Fruit fly (Drosophila melanogaster) whole organism, larva: ENCODE data around the gene Rh4.
A peak's percentile ranks its signal among the peaks of the same experiment; 100 is the strongest.

Source experiments
- noc ChIP-seq: fragments of 200-800 bp; sonication (Bioruptor generic); optimal IDR thresholded peaks from 3 replicates; lab custom pipeline; 2019; ENCODE audit warnings: missing biosample characterization, mild to moderate bottlenecking, missing genetic modification characterization, moderate library complexity

Rh4 gene

dm6 chr3L:16862284-16862683 lies at the start of gene Rh4:
Rh4 (minus strand) TSS chr3L:16862517.
- no peak for TF ChIP-seq noc (tag; lab: Kevin White, UChicago)

DNA sequence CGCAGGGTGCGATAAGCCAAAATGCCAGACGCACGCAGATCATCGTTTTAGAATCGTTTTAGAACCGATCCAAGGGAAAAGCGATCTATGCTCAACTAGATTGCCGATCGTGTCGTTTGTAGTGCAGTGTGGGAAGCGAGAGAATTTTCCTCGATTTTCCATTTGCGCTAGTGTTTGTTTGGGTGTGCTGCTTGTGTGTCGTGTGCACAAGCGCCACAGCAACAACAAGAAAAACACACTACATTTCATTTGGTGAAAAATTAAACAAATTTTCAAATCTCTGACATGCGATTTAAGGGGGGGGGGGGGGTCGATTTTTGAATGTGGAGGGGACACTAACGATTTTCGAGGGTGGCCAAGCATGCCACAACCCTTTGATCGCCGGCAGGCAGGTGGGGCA lies 48.1 kb upstream of the Rh4 start:
- TF ChIP-seq noc (tag; lab: Kevin White, UChicago), result no peak

- TF ChIP-seq noc (tag; lab: Kevin White, UChicago), result no peak
Observed at dm6 chr3L:16896408-16896807, 34.1 kb upstream of the Rh4 start.

DNA sequence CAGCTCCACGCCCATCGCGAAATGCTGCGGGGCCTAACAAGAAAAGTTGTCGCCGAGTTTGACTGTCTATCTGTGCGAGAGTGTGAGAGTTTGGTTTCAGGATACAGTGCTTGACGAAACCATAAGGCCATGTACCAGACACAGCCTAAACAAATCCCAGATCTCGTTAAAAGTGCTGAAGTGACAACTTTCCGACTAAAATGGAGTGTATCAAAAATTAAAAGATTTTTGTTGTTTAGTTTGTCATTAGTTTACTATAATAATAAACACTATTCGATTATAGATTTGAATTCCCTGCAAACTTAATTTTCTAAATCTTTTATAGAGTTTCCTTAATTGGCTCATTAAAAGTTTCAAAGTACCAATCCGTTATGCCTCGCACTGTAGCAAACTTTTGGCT lies 31.3 kb upstream of the Rh4 start:
- TF ChIP-seq noc (tag; lab: Kevin White, UChicago), result peak; percentile 40

DNA sequence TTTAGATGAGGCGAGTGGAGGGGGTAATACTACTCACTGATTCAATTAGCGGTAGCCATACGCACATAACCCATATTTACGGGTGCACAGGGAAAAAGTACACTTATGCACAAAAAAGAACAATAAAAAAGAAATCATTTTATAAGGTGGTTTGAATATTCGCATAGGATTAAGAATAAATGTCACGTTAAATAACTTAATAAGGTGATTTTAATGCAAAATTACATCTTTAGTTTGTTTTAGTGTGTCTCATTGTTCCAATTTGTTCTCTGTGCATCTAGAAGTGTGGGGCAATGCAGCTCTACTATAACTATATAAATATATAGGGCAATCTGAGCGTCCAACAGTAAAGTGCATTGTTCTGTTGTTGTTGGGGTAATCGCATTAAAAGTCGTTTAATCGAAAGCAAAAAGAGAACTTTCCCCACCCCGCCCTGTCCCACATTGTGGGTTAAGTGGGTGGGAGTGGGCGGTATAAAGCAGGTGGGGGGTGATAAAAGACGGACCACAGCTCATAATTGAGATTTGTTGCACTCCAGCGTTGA lies 30.5 kb upstream of the Rh4 start:
- no peak for TF ChIP-seq noc (tag; lab: Kevin White, UChicago)

DNA sequence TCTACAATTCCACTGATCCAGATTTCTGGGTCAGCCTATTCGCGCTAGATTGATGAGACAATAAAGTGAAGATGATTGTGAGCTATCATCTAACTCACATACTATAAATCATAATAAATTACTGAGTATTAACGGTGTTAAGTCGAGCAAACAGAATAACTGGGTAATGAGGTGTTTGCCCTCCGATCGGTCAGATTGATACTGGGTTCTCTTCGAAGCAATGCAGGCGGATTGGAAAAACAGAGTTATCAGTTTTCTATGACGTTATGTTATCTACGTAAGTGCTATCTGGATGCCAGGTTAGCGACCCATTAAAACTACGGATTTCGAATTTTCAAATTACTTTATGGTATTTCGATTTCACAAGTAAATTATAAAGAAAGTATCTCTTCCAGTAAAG lies 29.6 kb upstream of the Rh4 start:
- no peak for TF ChIP-seq noc (tag; lab: Kevin White, UChicago)

- TF ChIP-seq noc (tag; lab: Kevin White, UChicago), result peak; percentile 23
Observed at dm6 chr3L:16890650-16891336, 28.5 kb upstream of the Rh4 start.

DNA sequence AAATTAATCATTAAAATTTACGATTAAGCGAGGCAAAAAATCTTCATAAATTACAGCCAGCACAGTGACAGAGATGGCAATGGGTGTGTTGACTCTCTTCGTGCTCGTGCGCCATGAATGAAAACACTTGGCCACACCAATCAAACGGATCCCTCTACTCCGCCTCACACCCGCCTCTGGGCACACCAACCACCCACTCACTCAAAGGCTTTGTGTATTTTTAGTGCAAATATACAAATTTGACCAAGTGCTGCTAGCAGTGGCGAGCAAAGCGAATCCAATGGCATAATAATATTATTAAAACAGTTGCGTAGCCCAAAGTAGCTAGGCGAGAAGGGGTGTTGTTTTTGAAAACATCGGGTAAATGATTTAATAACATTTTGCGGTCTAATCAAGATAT lies 27.2 kb upstream of the Rh4 start:
- no peak for TF ChIP-seq noc (tag; lab: Kevin White, UChicago)

DNA sequence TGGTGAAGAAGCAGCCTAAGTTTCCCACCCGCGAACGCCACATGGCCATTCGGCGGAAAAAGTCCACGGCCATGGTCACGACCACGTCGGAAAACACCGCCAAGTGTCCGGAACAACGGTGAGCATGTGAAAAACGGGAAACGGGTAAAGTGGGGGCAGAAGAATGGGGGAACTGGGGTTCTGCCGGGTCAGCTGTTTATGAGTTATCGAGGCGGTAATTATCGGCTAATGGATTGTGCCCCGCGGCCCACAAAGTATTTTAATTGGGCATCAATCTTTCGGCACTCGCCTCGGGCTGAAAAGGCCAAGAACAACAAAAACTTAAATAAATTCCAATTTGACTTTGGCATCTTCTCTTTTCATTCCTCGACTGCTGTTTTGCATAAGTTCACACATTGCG lies 25.0 kb upstream of the Rh4 start:
- no peak for TF ChIP-seq noc (tag; lab: Kevin White, UChicago)

DNA sequence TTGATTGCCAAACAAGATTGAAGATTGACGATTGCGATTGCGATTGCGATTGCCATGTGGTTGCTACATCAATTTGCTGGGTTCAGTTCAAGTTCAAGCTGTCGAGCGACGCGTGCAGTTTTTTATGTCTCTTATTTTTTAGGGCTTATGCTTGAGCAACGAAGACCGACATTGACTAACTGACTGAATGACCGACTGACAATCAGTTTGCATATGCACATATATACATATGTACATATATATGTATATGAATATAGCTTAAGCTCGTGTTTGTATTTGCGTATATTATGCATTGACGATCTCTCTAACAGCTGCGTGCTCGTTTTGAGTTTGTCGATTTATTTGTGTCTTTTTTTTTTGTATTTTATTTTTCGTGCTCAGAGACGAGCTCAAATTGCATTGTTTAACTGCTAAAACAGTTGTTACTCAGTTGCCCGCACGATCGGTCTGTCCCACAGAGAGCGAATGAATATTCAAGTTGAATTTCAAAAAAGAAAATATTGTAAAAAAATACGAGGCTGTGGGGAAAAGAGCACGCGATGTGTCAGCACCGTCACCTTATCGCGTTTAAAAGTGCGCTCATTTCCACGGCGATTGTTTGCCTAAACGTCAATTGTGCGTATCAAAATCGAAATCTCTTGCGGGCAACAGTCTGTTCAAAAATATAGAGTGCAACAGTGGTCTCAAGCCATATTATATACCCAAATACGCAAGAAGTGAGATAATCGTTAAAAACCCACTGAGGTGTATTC lies 24.0 kb upstream of the Rh4 start:
- no peak for TF ChIP-seq noc (tag; lab: Kevin White, UChicago)

DNA sequence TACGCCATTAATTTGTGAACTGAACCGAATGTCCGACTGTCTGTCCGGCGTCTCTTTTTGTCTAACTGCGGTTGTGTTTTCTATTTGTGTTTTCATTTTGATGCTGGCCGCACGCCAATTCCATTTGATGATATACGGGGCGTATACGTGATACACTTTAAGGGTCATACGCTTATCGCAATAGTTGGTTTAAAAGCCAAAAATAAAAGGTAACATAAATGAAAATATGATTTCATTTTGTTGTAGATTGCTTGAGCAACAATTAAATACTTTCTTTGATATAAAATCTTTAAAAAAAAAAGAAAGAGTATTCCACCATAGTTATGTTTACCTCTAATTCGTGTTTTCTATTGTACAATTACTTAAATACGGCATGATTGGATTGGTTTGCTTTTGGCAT lies 22.7 kb upstream of the Rh4 start:
- peak; percentile 41 for TF ChIP-seq noc (tag; lab: Kevin White, UChicago)

- no peak for TF ChIP-seq noc (tag; lab: Kevin White, UChicago)
Observed at dm6 chr3L:16884037-16884436, 21.7 kb upstream of the Rh4 start.

dm6 chr3L:16881097-16881496 lies 18.8 kb upstream of the Rh4 start:
- peak; percentile 44 for TF ChIP-seq noc (tag; lab: Kevin White, UChicago)

dm6 chr3L:16878830-16879536 lies 16.7 kb upstream of the Rh4 start:
- no peak for TF ChIP-seq noc (tag; lab: Kevin White, UChicago)

DNA sequence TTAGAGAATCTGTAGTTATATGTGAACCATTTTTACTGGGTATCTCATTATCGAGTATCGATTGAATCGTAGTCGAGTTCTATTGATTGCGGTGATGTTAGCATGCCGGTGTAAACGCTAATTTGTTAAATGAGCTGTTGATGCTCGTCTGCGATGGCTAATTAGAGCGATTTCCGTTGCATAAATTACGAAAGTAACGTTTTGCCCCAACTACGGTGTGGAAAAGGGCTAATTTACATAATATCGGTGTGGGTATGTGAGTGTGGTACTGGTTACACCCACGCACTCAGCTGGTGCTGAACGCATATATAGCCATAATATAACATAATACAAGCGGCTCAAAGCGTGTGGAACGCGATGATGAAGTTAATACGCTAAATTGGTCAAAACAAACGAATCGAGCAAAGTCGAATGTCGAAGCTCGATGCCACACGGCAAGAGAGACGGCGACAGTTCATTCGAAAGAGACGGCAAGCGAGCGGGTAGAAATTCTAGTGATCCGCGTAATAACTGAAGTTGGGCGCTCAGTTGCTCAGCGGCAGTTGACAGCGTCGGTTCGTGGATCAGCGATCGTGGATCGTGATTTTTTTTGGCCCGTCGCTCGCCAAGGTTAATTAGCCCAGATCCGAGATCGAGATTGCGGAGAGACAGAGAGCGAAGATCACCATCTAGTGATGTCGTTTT lies 14.6 kb upstream of the Rh4 start, which contains the start of gene CG32170:
TSS of gene CG32170 (plus strand) at position 525 of the 684 bp plus-strand sequence.
- TF ChIP-seq noc (tag; lab: Kevin White, UChicago), result no peak
